Worm (Caenorhabditis elegans) whole organism, late embryonic: ENCODE measurements around the gene nhr-123.

Experiments used
- C08G9.2 ChIP-seq: sonication (generic microtip); optimal IDR thresholded peaks from 2 replicates; lab custom pipeline; 2016; ENCODE audit warnings: mild to moderate bottlenecking, missing genetic modification characterization, moderate library complexity, missing compliant biosample characterization
- K09A11.1 ChIP-seq: sonication (generic microtip); optimal IDR thresholded peaks from 2 replicates; lab custom pipeline; 2017; ENCODE audit warnings: antibody characterized with exemption, mild to moderate bottlenecking, missing genetic modification characterization, missing compliant biosample characterization; ENCODE audit not compliant: insufficient read depth
- T23F11.4 ChIP-seq: fragments of 200-800 bp; sonication (Bioruptor generic); optimal IDR thresholded peaks from 2 replicates; lab custom pipeline; 2018; ENCODE audit warnings: mild to moderate bottlenecking, missing genetic modification characterization, missing compliant biosample characterization
- ahr-1 ChIP-seq: sonication (generic microtip); optimal IDR thresholded peaks from 2 replicates; lab custom pipeline; 2016; ENCODE audit warnings: missing genetic modification characterization, missing compliant biosample characterization
- ama-1 ChIP-seq: fragments of 150-350 bp; optimal IDR thresholded peaks from 2 replicates; lab custom pipeline; 2014
- ceh-14 ChIP-seq: sonication (generic microtip); optimal IDR thresholded peaks from 2 replicates; lab custom pipeline; 2016; ENCODE audit warnings: missing genotype, missing genetic modification characterization, missing compliant biosample characterization
- ceh-19 ChIP-seq: fragments of 200-800 bp; sonication (Bioruptor generic); optimal IDR thresholded peaks from 2 replicates; lab custom pipeline; 2018; ENCODE audit warnings: mild to moderate bottlenecking, missing genetic modification characterization, missing compliant biosample characterization
- ceh-22 ChIP-seq: sonication (generic microtip); optimal IDR thresholded peaks from 2 replicates; lab custom pipeline; 2017; ENCODE audit warnings: missing biosample characterization, missing genetic modification characterization
- ceh-30 ChIP-seq: fragments of 150-350 bp; optimal IDR thresholded peaks from 2 replicates; lab custom pipeline; 2014; ENCODE audit warnings: missing biosample characterization, missing genetic modification characterization
- ceh-34 ChIP-seq: sonication (generic microtip); optimal IDR thresholded peaks from 2 replicates; lab custom pipeline; 2016; ENCODE audit warnings: mild to moderate bottlenecking, missing genetic modification characterization, missing compliant biosample characterization
- ceh-48 ChIP-seq: sonication (generic microtip); optimal IDR thresholded peaks from 2 replicates; lab custom pipeline; 2016; ENCODE audit warnings: missing genetic modification characterization, inconsistent platforms, missing compliant biosample characterization
- ceh-6 ChIP-seq: fragments of 200-800 bp; sonication (Bioruptor generic); optimal IDR thresholded peaks from 2 replicates; lab custom pipeline; 2018; ENCODE audit warnings: mild to moderate bottlenecking, missing genetic modification characterization, missing compliant biosample characterization
- che-1 ChIP-seq: sonication (generic microtip); optimal IDR thresholded peaks from 2 replicates; lab custom pipeline; 2016; ENCODE audit warnings: mild to moderate bottlenecking, missing genetic modification characterization, missing compliant biosample characterization
- elt-2 ChIP-seq: sonication (generic microtip); optimal IDR thresholded peaks from 2 replicates; lab custom pipeline; 2016; ENCODE audit warnings: missing genetic modification reagents, missing genetic modification characterization, missing compliant biosample characterization
- elt-4 ChIP-seq: sonication (generic microtip); optimal IDR thresholded peaks from 2 replicates; lab custom pipeline; 2016; ENCODE audit warnings: missing genetic modification characterization, missing compliant biosample characterization
- eyg-1 ChIP-seq: sonication (generic microtip); optimal IDR thresholded peaks from 2 replicates; lab custom pipeline; 2016; ENCODE audit warnings: missing genotype, missing genetic modification characterization, missing compliant biosample characterization
- fkh-10 ChIP-seq: fragments of 150-350 bp; optimal IDR thresholded peaks from 2 replicates; lab custom pipeline; 2014; ENCODE audit warnings: missing biosample characterization, missing genetic modification reagents, missing genetic modification characterization
- fkh-6 ChIP-seq: sonication (generic microtip); optimal IDR thresholded peaks from 2 replicates; lab custom pipeline; 2016; ENCODE audit warnings: missing genetic modification characterization, missing compliant biosample characterization
- gmeb-2 ChIP-seq: sonication (generic microtip); optimal IDR thresholded peaks from 2 replicates; lab custom pipeline; 2016; ENCODE audit warnings: missing genetic modification characterization, inconsistent platforms, missing compliant biosample characterization
- hlh-13 ChIP-seq: fragments of 200-800 bp; sonication (Bioruptor generic); optimal IDR thresholded peaks from 2 replicates; lab custom pipeline; 2018; ENCODE audit warnings: mild to moderate bottlenecking, missing genetic modification characterization, missing compliant biosample characterization
- hlh-15 ChIP-seq: sonication (generic microtip); optimal IDR thresholded peaks from 2 replicates; lab custom pipeline; 2016; ENCODE audit warnings: missing genetic modification characterization, missing compliant biosample characterization
- hlh-6 ChIP-seq: sonication (generic microtip); optimal IDR thresholded peaks from 2 replicates; lab custom pipeline; 2016; ENCODE audit warnings: missing genotype, missing genetic modification characterization, missing compliant biosample characterization
- lim-6 ChIP-seq: sonication (generic microtip); optimal IDR thresholded peaks from 2 replicates; lab custom pipeline; 2016; ENCODE audit warnings: missing genetic modification characterization, missing compliant biosample characterization
- nfya-1 ChIP-seq: sonication (generic microtip); optimal IDR thresholded peaks from 2 replicates; lab custom pipeline; 2017; ENCODE audit warnings: missing genetic modification characterization, mild to moderate bottlenecking, missing compliant biosample characterization, antibody characterized with exemption, moderate library complexity
- nhr-11 ChIP-seq: fragments of 150-350 bp; optimal IDR thresholded peaks from 2 replicates; lab custom pipeline; 2014; ENCODE audit warnings: missing biosample characterization, missing genetic modification characterization
- nhr-232 ChIP-seq: sonication (generic microtip); optimal IDR thresholded peaks from 2 replicates; lab custom pipeline; 2016; ENCODE audit warnings: missing genetic modification characterization, missing compliant biosample characterization
- odd-2 ChIP-seq: sonication (generic microtip); optimal IDR thresholded peaks from 2 replicates; lab custom pipeline; 2017; ENCODE audit warnings: antibody characterized with exemption, mild to moderate bottlenecking, missing genetic modification characterization, missing compliant biosample characterization
- pat-9 ChIP-seq: fragments of 200-800 bp; sonication (Bioruptor generic); optimal IDR thresholded peaks from 2 replicates; lab custom pipeline; 2018; ENCODE audit warnings: mild to moderate bottlenecking, missing genetic modification characterization, moderate library complexity, missing compliant biosample characterization
- pha-4 ChIP-seq: fragments of 150-350 bp; optimal IDR thresholded peaks from 2 replicates; lab custom pipeline; 2018; ENCODE audit warnings: missing biosample characterization, missing genetic modification reagents, missing genetic modification characterization
- pqm-1 ChIP-seq: sonication (generic microtip); optimal IDR thresholded peaks from 2 replicates; lab custom pipeline; 2016; ENCODE audit warnings: missing genetic modification characterization, missing compliant biosample characterization
- syd-9 ChIP-seq: sonication (generic microtip); optimal IDR thresholded peaks from 2 replicates; lab custom pipeline; 2016; ENCODE audit warnings: mild to moderate bottlenecking, missing genetic modification characterization, moderate library complexity, missing compliant biosample characterization
- ttx-3 ChIP-seq: sonication (generic microtip); optimal IDR thresholded peaks from 2 replicates; lab custom pipeline; 2016; ENCODE audit warnings: missing genetic modification reagents, missing genetic modification characterization, missing compliant biosample characterization
- unc-55 ChIP-seq: sonication (generic microtip); optimal IDR thresholded peaks from 2 replicates; lab custom pipeline; 2017; ENCODE audit warnings: missing biosample characterization, missing genetic modification reagents, missing genetic modification characterization
- ztf-16 ChIP-seq: sonication (generic microtip); optimal IDR thresholded peaks from 2 replicates; lab custom pipeline; 2017; ENCODE audit warnings: missing genetic modification characterization, missing compliant biosample characterization

Gene nhr-123

ce11 chrV:449685-450084, 1.6 kb upstream of the nhr-123 start, which contains the start of gene M02H5.8:
Gene M02H5.8, plus strand, starts transcription at chrV:449981.
- TF ChIP-seq pat-9 (tag; lab: Kevin White, UChicago) (no peak), ceh-6 (GFP tag; lab: Kevin White, UChicago) (no peak), ceh-30 (tag; lab: Kevin White, UChicago) (no peak), ttx-3 (tag; lab: Kevin White, UChicago) (no peak), nhr-11 (tag; lab: Kevin White, UChicago) (no peak), ztf-16 (tag; lab: Kevin White, UChicago) (no peak), hlh-15 (tag; lab: Kevin White, UChicago) (no peak), T23F11.4 (no peak), ceh-22 (no peak), pha-4 (tag; lab: Kevin White, UChicago) (no peak), nhr-232 (tag; lab: Kevin White, UChicago) (no peak), fkh-6 (no peak), pqm-1 (tag; lab: Kevin White, UChicago) (no peak), ceh-19 (GFP tag; lab: Kevin White, UChicago) (no peak), odd-2 (tag; lab: Kevin White, UChicago) (no peak), ama-1 (lab: Kevin White, UChicago) (no peak), gmeb-2 (tag; lab: Kevin White, UChicago) (no peak), ahr-1 (no peak), unc-55 (GFP tag; lab: Kevin White, UChicago) (no peak)

- TF ChIP-seq elt-2 (tag; lab: Kevin White, UChicago) (no peak), ceh-34 (tag; lab: Kevin White, UChicago) (no peak), che-1 (tag; lab: Kevin White, UChicago) (no peak), hlh-15 (tag; lab: Kevin White, UChicago) (no peak), ama-1 (lab: Kevin White, UChicago) (no peak), ceh-14 (no peak), pat-9 (tag; lab: Kevin White, UChicago) (no peak), K09A11.1 (tag; lab: Kevin White, UChicago) (no peak), ceh-6 (GFP tag; lab: Kevin White, UChicago) (no peak), hlh-6 (no peak), ttx-3 (tag; lab: Kevin White, UChicago) (no peak)
- TF ChIP-seq, all 69 proteins: peak for 0
Measured at ce11 chrV:453569-453968, 2.3 kb downstream of the nhr-123 start, which contains the start of gene nhr-98. Gene nhr-98, plus strand, starts transcription at chrV:453869.

- TF ChIP-seq pqm-1 (tag; lab: Kevin White, UChicago): no peak
- no peak for TF ChIP-seq nfya-1 (tag; lab: Kevin White, UChicago)
- TF ChIP-seq hlh-13 (GFP tag; lab: Kevin White, UChicago): no peak
- TF ChIP-seq pat-9 (tag; lab: Kevin White, UChicago): no peak
- TF ChIP-seq nhr-11 (tag; lab: Kevin White, UChicago): no peak
- TF ChIP-seq ceh-48: no peak
- no peak for TF ChIP-seq fkh-10 (GFP tag; lab: Kevin White, UChicago)
- TF ChIP-seq syd-9 (tag; lab: Kevin White, UChicago): no peak
- no peak for TF ChIP-seq eyg-1 (tag; lab: Kevin White, UChicago)
- TF ChIP-seq pha-4 (tag; lab: Kevin White, UChicago): no peak
- no peak for TF ChIP-seq ttx-3 (tag; lab: Kevin White, UChicago)
- no peak for TF ChIP-seq unc-55 (GFP tag; lab: Kevin White, UChicago)
- no peak for TF ChIP-seq hlh-6
- no peak for TF ChIP-seq lim-6 (tag; lab: Kevin White, UChicago)
- no peak for TF ChIP-seq che-1 (tag; lab: Kevin White, UChicago)
Measured at ce11 chrV:457839-458238, 6.6 kb downstream of the nhr-123 start.

ce11 chrV:459464-459863, 8.2 kb downstream of the nhr-123 start, which contains the start of gene nhr-203:
Gene nhr-203, plus strand, starts transcription at chrV:459795.
- TF ChIP-seq elt-4 (tag; lab: Kevin White, UChicago) (no peak), ztf-16 (tag; lab: Kevin White, UChicago) (no peak), C08G9.2 (tag; lab: Kevin White, UChicago) (no peak), elt-2 (tag; lab: Kevin White, UChicago) (peak; percentile 26), che-1 (tag; lab: Kevin White, UChicago) (no peak)
